Fruit fly (Drosophila melanogaster): ENCODE data around the gene CG13720.

Gene CG13720

DNA sequence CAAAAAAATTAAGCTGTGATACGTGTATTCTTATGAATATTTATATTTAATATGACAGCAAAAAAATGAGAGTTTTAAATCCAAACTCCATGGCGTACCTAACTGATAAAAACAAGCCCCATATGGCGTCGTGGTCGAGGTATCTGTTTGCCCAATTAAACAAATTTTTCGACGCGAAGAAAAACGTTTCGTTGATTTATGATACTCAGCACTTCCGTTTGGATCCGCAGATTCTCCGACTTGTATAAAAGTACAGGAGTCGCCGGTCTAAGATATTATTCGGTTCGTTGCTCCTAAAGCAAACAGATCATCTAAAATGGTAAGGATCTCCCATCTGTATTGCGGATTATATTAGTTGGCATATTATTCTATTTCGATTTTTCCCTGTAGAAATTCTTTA, 28.9 kb downstream of the CG13720 start, which contains the start of gene CG32248:
TSS of gene CG32248 (plus strand) at position 301 of the 400 bp plus-strand sequence.
- TF ChIP-seq Myc (optimal IDR thresholded peaks at IDR 0.05): no peak
- TF ChIP-seq ey (GFP tag; optimal IDR thresholded peaks at IDR 0.05): no peak
- no peak for TF ChIP-seq Vsx2 (GFP tag; optimal IDR thresholded peaks at IDR 0.05; ENCODE audit: partially characterized antibody)
- no peak for TF ChIP-seq Mio (GFP tag; optimal IDR thresholded peaks at IDR 0.05)
- TF ChIP-seq foxo (GFP tag; optimal IDR thresholded peaks at IDR 0.05): no peak
- no peak for TF ChIP-seq fru (GFP tag; optimal IDR thresholded peaks at IDR 0.05)
- no peak for TF ChIP-seq woc (GFP tag; optimal IDR thresholded peaks at IDR 0.05)
- no peak for TF ChIP-seq tai (GFP tag; optimal IDR thresholded peaks at IDR 0.05)
- no peak for TF ChIP-seq sage (GFP tag; optimal IDR thresholded peaks at IDR 0.05)
- no peak for TF ChIP-seq CrebA (GFP tag; optimal IDR thresholded peaks at IDR 0.05; ENCODE audit: borderline replicate concordance)
- no peak for TF ChIP-seq Sp1 (GFP tag; optimal IDR thresholded peaks at IDR 0.05)

DNA sequence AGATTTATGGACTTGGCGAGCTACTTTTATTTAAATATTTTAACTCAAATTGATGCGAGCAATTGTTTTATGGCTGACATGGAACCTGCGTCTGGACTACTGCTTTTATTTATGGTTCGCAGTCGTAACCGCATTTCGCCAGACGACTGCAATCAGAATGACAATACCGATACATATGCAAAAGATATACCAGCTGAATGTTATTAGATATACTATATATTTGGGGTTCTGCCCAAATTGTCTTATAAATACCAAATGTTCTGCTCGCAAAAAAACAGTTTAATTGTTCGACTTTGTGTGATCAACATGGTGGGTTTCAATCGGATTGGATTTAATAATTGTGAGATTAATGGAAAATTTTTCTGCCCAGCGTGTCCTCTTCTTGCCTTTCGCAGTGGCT, 30.6 kb downstream of the CG13720 start, which contains the start of gene CG32249:
TSS of gene CG32249 (plus strand) at position 301 of the 400 bp plus-strand sequence.
- TF ChIP-seq Myc (optimal IDR thresholded peaks at IDR 0.05) (no peak), sv (GFP tag; optimal IDR thresholded peaks at IDR 0.05) (no peak), lola (GFP tag; optimal IDR thresholded peaks at IDR 0.05) (no peak), CrebA (GFP tag; optimal IDR thresholded peaks at IDR 0.05; ENCODE audit: borderline replicate concordance) (no peak), OdsH (GFP tag; optimal IDR thresholded peaks at IDR 0.05) (no peak)

DNA sequence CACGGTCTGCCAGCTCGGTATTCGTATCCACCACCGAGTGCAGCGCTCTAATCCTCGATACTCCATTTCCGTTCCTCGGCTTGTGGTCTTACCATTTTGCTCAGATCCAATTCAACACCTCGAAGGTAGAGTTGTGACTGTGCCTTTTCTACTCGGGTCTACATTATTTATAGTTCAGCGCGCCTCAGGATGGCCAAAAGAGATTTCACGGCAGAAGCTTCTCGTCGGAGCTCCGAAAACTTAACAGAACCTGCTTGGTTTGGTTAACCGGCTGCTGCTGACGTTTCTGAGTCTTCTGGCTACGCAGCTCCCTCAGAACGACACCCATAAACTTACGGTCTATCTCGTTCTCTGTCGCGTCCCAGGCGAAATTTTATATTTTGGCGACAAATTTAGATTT, 33.8 kb downstream of the CG13720 start, which contains the start of gene CG32241:
TSS of gene CG32241 (minus strand) at position 101 of the 400 bp plus-strand sequence.
- TF ChIP-seq pan (optimal IDR thresholded peaks at IDR 0.05): no peak

DNA sequence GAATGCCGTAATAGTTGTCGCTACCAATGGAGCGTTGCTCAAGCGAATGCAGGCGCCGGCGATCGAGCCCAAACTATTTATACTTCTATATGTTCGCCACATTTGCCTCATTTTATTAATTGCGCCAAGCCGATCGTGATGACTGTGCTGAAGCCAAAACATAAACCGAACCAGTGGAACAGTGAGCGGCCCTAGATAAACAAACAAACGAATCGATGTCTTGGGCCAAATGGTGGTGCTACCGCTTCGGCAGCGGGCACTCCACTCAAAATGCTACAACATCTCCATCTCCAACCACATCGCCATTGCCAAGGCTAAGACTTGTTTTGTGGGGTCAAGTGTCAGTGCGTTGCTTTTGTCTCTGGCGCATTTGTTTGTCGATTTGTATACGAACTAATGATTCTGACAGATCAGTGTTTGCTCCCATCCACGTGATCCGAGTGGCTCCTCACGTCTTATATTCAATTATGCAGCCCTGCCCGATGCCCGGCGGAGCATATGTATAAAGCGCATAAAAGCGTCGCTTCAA, 36.5 kb downstream of the CG13720 start, which contains the start of gene CG15024:
TSS of gene CG15024 (minus strand) at position 51 of the 529 bp plus-strand sequence.
- TF ChIP-seq psq (GFP tag; optimal IDR thresholded peaks at IDR 0.05) (no peak), ey (GFP tag; optimal IDR thresholded peaks at IDR 0.05) (no peak), tai (GFP tag; optimal IDR thresholded peaks at IDR 0.05) (no peak), CG9705 (GFP tag; optimal IDR thresholded peaks at IDR 0.05) (no peak), N (GFP tag; optimal IDR thresholded peaks at IDR 0.05) (no peak), Dfd (GFP tag; optimal IDR thresholded peaks at IDR 0.05) (no peak), rgr (GFP tag; optimal IDR thresholded peaks at IDR 0.05) (no peak), brk (GFP tag; optimal IDR thresholded peaks at IDR 0.05) (no peak), jim (GFP tag; optimal IDR thresholded peaks at IDR 0.05) (no peak), lola (GFP tag; optimal IDR thresholded peaks at IDR 0.05) (no peak), Mio (GFP tag; optimal IDR thresholded peaks at IDR 0.05) (no peak), CrebA (GFP tag; optimal IDR thresholded peaks at IDR 0.05; ENCODE audit: borderline replicate concordance) (no peak)

DNA sequence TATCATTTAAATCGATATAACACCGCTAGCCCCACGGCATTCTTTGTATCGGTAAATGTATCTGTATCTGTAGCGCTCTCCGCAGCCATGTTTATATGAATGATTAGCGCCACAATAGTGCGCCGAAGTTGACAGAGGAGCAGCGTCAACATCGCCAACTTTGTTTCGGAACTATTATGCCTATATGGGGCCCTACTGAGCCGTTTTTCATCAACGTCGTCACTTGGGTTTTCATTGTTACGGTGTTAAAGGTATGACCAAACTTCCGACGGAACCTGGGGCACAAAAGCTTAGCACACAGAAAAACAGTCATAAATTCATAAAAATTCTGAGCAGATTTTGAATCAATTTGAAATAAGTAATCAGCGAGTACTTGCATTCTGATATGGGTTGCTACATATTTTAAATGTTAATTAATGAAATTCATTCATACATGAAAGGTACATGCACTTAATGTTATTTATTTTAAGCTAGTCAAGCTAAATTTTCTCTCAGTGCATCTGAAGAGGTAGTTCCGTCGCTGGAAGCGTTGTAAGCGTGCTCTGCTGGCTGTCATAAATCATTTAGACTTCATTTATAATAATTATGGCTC, 38.8 kb downstream of the CG13720 start, which contains the start of gene CG15023:
TSS of gene CG15023 (minus strand) at position 51 of the 592 bp plus-strand sequence.
- TF ChIP-seq Hr78 (GFP tag; optimal IDR thresholded peaks at IDR 0.05) (no peak), Sp1 (GFP tag; optimal IDR thresholded peaks at IDR 0.05) (no peak), dl (GFP tag; optimal IDR thresholded peaks at IDR 0.05; ENCODE audit: insufficient read depth in 1 of 2, partially characterized antibody in 2 of 2) (no peak), HLH106 (tag; optimal IDR thresholded peaks at IDR 0.05) (no peak), tai (GFP tag; optimal IDR thresholded peaks at IDR 0.05) (no peak)

DNA sequence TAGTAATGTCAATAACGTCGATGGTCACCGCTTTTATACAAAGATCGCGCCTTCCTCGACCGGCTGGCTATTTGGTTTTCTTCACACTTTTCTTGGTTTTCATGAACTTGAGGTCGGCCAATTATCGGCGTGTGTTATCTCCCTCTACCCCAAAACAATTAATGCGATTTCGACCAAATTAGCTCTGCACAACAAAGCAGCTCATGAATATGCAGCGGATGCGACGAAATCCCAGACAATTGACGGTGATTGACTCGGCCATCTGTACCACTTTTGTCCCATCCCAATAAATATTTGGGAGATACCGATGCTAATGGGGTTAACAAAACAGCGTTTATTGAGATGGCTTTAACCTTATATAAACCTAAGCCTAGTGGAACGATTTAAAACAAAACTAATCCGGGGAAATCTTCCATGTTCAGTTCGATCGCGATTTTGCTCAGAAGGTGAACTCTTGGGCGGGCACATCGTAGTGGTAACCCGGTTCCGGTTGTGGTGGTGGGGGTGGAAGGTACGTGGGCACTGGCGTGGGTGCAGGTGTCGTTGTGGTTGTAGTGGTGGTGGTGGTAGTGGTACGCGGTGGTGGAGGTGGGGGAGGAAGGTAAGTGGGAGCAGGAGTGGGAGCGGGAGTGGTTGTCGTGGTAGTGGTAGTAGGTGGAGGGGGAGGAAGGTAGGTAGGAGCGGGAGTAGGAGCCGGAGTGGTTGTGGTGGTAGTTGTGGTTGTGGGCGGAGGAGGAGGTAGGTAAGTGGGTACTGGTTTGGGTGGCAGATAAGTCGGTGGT, 39.8 kb downstream of the CG13720 start, which contains the start of gene CG15022:
TSS of gene CG15022 (minus strand) at position 11 of the 782 bp plus-strand sequence.
- TF ChIP-seq ey (GFP tag; optimal IDR thresholded peaks at IDR 0.05) (no peak), CG32264 (GFP tag; optimal IDR thresholded peaks at IDR 0.05) (no peak), foxo (GFP tag; optimal IDR thresholded peaks at IDR 0.05) (no peak), Mio (GFP tag; optimal IDR thresholded peaks at IDR 0.05) (no peak), N (GFP tag; optimal IDR thresholded peaks at IDR 0.05) (no peak), Sp1 (GFP tag; optimal IDR thresholded peaks at IDR 0.05) (no peak), Myc (optimal IDR thresholded peaks at IDR 0.05) (no peak), CrebA (GFP tag; optimal IDR thresholded peaks at IDR 0.05; ENCODE audit: borderline replicate concordance) (no peak), sv (GFP tag; optimal IDR thresholded peaks at IDR 0.05) (no peak), psq (GFP tag; optimal IDR thresholded peaks at IDR 0.05) (no peak), jim (GFP tag; optimal IDR thresholded peaks at IDR 0.05) (no peak), pan (optimal IDR thresholded peaks at IDR 0.05) (no peak), brk (GFP tag; optimal IDR thresholded peaks at IDR 0.05) (no peak), fru (GFP tag; optimal IDR thresholded peaks at IDR 0.05) (no peak), dl (GFP tag; optimal IDR thresholded peaks at IDR 0.05; ENCODE audit: insufficient read depth in 1 of 2, partially characterized antibody in 2 of 2) (no peak), rgr (GFP tag; optimal IDR thresholded peaks at IDR 0.05) (no peak), sage (GFP tag; optimal IDR thresholded peaks at IDR 0.05) (no peak)
